Worm (Caenorhabditis elegans) whole organism, young adult: ENCODE measurements around the gene F11D5.1.

ENCODE experiments used
- B0261.1 ChIP-seq: sonication (generic microtip); optimal IDR thresholded peaks from 2 replicates; lab custom pipeline; 2016; ENCODE audit warnings: mild to moderate bottlenecking, missing genetic modification characterization, moderate library complexity, missing compliant biosample characterization
- F55B11.4 ChIP-seq: sonication (generic microtip); optimal IDR thresholded peaks from 2 replicates; lab custom pipeline; 2016; ENCODE audit warnings: missing compliant biosample characterization, missing genetic modification characterization, borderline replicate concordance; ENCODE audit not compliant: insufficient read depth
- T07F8.4 ChIP-seq: sonication (generic microtip); optimal IDR thresholded peaks from 2 replicates; lab custom pipeline; 2016; ENCODE audit warnings: mild to moderate bottlenecking, missing genetic modification characterization, moderate library complexity, missing compliant biosample characterization
- Y95B8A.8 ChIP-seq: fragments of 200-800 bp; sonication (Bioruptor generic); IDR thresholded peaks from 2 replicates; pipeline ENCODE4 v1.3.6; 2022; ENCODE audit warnings: missing genetic modification reagents, missing genetic modification characterization, missing compliant biosample characterization
- ama-1 ChIP-seq, 3 experiments: fragments of 150-350 bp in 1 of 3; sonication (generic microtip) in 2 of 3; optimal IDR thresholded peaks; 2 replicates each; lab custom pipeline; 2014 to 2018; ENCODE audit warnings: missing biosample characterization in 2 of 3, missing genetic modification characterization in 2 of 3, missing genetic modification reagents in 2 of 3
- aptf-3 ChIP-seq: fragments of 200-800 bp; sonication (Bioruptor generic); IDR thresholded peaks from 2 replicates; pipeline ENCODE4 v1.3.6; 2022; ENCODE audit warnings: missing genetic modification characterization, missing compliant biosample characterization
- bed-1 ChIP-seq: fragments of 200-800 bp; sonication (Bioruptor generic); IDR thresholded peaks from 2 replicates; pipeline ENCODE4 v1.3.6; 2022; ENCODE audit warnings: missing genetic modification reagents, missing genetic modification characterization, missing compliant biosample characterization
- madf-6 ChIP-seq: fragments of 200-800 bp; sonication (Bioruptor generic); IDR thresholded peaks from 2 replicates; pipeline ENCODE4 v1.3.6; 2022; ENCODE audit warnings: missing genetic modification reagents, missing genetic modification characterization, missing compliant biosample characterization
- nfyb-1 ChIP-seq: fragments of 200-800 bp; sonication (Bioruptor generic); IDR thresholded peaks from 2 replicates; pipeline ENCODE4 v1.3.6; 2022; ENCODE audit warnings: missing genetic modification reagents, missing genetic modification characterization, missing compliant biosample characterization
- rcor-1 ChIP-seq: fragments of 200-800 bp; sonication (Bioruptor generic); IDR thresholded peaks from 2 replicates; pipeline ENCODE4 v1.3.6; 2022; ENCODE audit warnings: missing genetic modification reagents, missing genetic modification characterization, missing compliant biosample characterization
- sea-2 ChIP-seq: fragments of 200-800 bp; sonication (Bioruptor generic); IDR thresholded peaks from 2 replicates; pipeline ENCODE4 v1.3.6; 2022; ENCODE audit warnings: missing genetic modification characterization, missing compliant biosample characterization

- TF ChIP-seq F55B11.4 (no peak), ama-1 (optimal IDR thresholded peaks at IDR 0.05; lab: Kevin White, UChicago) (no peak), ama-1 (GFP tag; optimal IDR thresholded peaks at IDR 0.05; lab: Kevin White, UChicago) (no peak), madf-6 (GFP tag; lab: Robert Waterston, UW) (no peak), bed-1 (no peak), sea-2 (GFP tag; lab: Robert Waterston, UW) (no peak), T07F8.4 (tag; lab: Kevin White, UChicago) (no peak), Y95B8A.8 (GFP tag; lab: Robert Waterston, UW) (no peak), B0261.1 (tag; lab: Kevin White, UChicago) (no peak), rcor-1 (GFP tag; lab: Robert Waterston, UW) (no peak), nfyb-1 (no peak), aptf-3 (no peak)
These were observed 17.4 kb downstream of the F11D5.1 start, which contains the start of gene nspg-4 for ce11 chrX:3350306-3350705.
